Fruit fly (Drosophila melanogaster): ENCODE measurements around the gene Eig71Eh.

Eig71Eh gene

dm6 chr3L:15694406-15694805 is 35.2 kb upstream of the Eig71Eh start:
- TF ChIP-seq Sin3A (optimal IDR thresholded peaks at IDR 0.05), result no peak
- no peak for TF ChIP-seq Myc (optimal IDR thresholded peaks at IDR 0.05)
- TF ChIP-seq ttk (optimal IDR thresholded peaks at IDR 0.05), result no peak
- TF ChIP-seq psq (optimal IDR thresholded peaks at IDR 0.05), result no peak
- TF ChIP-seq h (optimal IDR thresholded peaks at IDR 0.05), result no peak
- no peak for TF ChIP-seq insv (optimal IDR thresholded peaks at IDR 0.05)

DNA sequence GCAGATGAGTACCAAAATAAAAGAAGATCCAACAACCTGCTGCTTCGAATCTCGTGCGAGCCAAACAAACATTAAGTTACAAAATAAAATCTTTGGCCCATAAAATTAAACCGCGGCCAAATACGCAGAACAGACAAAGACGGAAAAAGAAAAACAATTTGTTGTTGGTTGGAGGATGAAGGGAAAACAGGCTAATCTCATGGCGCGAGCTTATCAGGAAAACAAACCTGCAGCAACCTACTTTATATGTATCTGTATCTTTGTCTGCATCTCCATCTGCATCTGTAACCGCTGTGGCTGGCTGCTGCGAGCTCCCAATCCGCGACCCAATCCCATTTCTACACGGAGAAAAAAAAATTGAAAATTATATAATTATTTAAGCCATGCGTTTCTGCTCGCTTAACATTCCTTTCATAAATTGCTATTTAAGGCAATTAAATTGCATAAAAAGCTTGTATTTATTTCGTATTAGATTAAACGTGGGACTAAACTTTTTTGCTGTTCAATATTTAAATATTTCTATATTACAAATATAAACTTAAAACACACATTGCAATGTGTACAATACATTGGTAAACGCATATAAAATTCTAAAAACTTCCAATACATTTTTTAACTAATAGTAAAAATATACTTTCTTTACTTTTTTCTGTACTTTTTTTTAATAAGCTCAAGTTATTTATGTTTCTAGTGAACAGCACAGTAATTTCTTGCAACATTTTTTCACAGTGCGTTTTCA is 33.7 kb upstream of the Eig71Eh start:
- no peak for TF ChIP-seq Myc (optimal IDR thresholded peaks at IDR 0.05)
- no peak for TF ChIP-seq psq (optimal IDR thresholded peaks at IDR 0.05)
- no peak for TF ChIP-seq Sin3A (optimal IDR thresholded peaks at IDR 0.05)
- TF ChIP-seq h (optimal IDR thresholded peaks at IDR 0.05), result no peak
- no peak for TF ChIP-seq ttk (optimal IDR thresholded peaks at IDR 0.05)
- no peak for TF ChIP-seq insv (optimal IDR thresholded peaks at IDR 0.05)

DNA sequence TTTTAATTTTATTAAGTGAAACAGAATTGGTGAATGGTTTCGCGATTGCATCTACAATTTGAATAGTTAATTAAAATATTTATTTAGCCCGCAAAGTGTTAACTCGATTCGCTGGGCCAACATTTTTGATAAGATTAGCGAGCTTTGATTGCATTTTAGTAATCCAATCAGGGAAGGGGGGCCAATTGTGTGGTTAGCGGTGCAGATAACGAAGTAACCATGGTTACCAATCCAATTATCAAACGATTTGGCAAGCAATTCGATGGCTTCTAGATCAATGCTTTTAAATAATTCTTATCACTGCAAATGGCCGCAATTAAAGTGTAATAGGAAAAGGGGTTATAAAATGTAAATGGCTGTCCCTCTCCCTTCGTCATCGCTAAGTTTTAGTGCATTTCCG is 33.1 kb upstream of the Eig71Eh start:
- TF ChIP-seq ttk (optimal IDR thresholded peaks at IDR 0.05) (no peak), psq (optimal IDR thresholded peaks at IDR 0.05) (no peak), h (optimal IDR thresholded peaks at IDR 0.05) (no peak), Sin3A (optimal IDR thresholded peaks at IDR 0.05) (no peak), insv (optimal IDR thresholded peaks at IDR 0.05) (no peak), Myc (optimal IDR thresholded peaks at IDR 0.05) (no peak)

- TF ChIP-seq psq (optimal IDR thresholded peaks at IDR 0.05), result no peak
- TF ChIP-seq Myc (optimal IDR thresholded peaks at IDR 0.05), result no peak
- TF ChIP-seq h (optimal IDR thresholded peaks at IDR 0.05), result no peak
- no peak for TF ChIP-seq ttk (optimal IDR thresholded peaks at IDR 0.05)
- no peak for TF ChIP-seq Sin3A (optimal IDR thresholded peaks at IDR 0.05)
- no peak for TF ChIP-seq insv (optimal IDR thresholded peaks at IDR 0.05)
Measured at dm6 chr3L:15691968-15692367, 32.7 kb upstream of the Eig71Eh start, which contains the start of gene CG34451. TSS of gene CG34451 (minus strand) at chr3L:15692068.

- no peak for TF ChIP-seq Myc (optimal IDR thresholded peaks at IDR 0.05)
- TF ChIP-seq ttk (optimal IDR thresholded peaks at IDR 0.05), result no peak
- no peak for TF ChIP-seq Sin3A (optimal IDR thresholded peaks at IDR 0.05)
- TF ChIP-seq insv (optimal IDR thresholded peaks at IDR 0.05), result no peak
- TF ChIP-seq psq (optimal IDR thresholded peaks at IDR 0.05), result no peak
- no peak for TF ChIP-seq h (optimal IDR thresholded peaks at IDR 0.05)
Measured at dm6 chr3L:15690711-15691591, 31.7 kb upstream of the Eig71Eh start.

dm6 chr3L:15689518-15689917 is 30.3 kb upstream of the Eig71Eh start:
- no peak for TF ChIP-seq h (optimal IDR thresholded peaks at IDR 0.05)
- TF ChIP-seq psq (optimal IDR thresholded peaks at IDR 0.05), result no peak
- TF ChIP-seq Sin3A (optimal IDR thresholded peaks at IDR 0.05), result no peak
- TF ChIP-seq Myc (optimal IDR thresholded peaks at IDR 0.05), result no peak
- no peak for TF ChIP-seq insv (optimal IDR thresholded peaks at IDR 0.05)
- no peak for TF ChIP-seq ttk (optimal IDR thresholded peaks at IDR 0.05)

- TF ChIP-seq ttk (optimal IDR thresholded peaks at IDR 0.05) (no peak), psq (optimal IDR thresholded peaks at IDR 0.05) (no peak), h (optimal IDR thresholded peaks at IDR 0.05) (no peak), Myc (optimal IDR thresholded peaks at IDR 0.05) (no peak), insv (optimal IDR thresholded peaks at IDR 0.05) (no peak), Sin3A (optimal IDR thresholded peaks at IDR 0.05) (no peak)
Measured at dm6 chr3L:15687802-15688201, 28.6 kb upstream of the Eig71Eh start, which contains the start of gene CG34452. TSS of gene CG34452 (minus strand) at chr3L:15687902.

DNA sequence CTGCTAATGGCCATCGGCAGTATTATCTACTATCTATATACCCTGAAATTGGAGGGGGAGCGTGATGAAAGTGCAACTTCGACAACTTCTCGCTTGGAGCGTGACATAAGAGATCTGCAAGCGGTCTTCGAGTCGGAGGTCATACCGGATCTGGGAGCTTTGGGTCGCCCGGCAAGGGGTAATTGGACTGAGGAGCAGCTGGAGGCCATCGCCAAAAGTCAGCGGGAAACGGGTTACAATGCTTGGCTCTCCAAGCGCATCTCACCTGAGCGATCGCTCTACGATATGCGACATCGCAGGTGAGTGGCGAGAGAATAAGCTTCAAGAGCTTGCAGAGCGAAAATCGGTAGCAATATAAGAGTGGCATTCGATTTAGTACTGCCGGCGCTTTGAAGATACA is 24.8 kb upstream of the Eig71Eh start:
- TF ChIP-seq psq (optimal IDR thresholded peaks at IDR 0.05), result no peak
- TF ChIP-seq ttk (optimal IDR thresholded peaks at IDR 0.05), result no peak
- no peak for TF ChIP-seq insv (optimal IDR thresholded peaks at IDR 0.05)
- TF ChIP-seq Myc (optimal IDR thresholded peaks at IDR 0.05), result no peak
- no peak for TF ChIP-seq h (optimal IDR thresholded peaks at IDR 0.05)
- no peak for TF ChIP-seq Sin3A (optimal IDR thresholded peaks at IDR 0.05)

DNA sequence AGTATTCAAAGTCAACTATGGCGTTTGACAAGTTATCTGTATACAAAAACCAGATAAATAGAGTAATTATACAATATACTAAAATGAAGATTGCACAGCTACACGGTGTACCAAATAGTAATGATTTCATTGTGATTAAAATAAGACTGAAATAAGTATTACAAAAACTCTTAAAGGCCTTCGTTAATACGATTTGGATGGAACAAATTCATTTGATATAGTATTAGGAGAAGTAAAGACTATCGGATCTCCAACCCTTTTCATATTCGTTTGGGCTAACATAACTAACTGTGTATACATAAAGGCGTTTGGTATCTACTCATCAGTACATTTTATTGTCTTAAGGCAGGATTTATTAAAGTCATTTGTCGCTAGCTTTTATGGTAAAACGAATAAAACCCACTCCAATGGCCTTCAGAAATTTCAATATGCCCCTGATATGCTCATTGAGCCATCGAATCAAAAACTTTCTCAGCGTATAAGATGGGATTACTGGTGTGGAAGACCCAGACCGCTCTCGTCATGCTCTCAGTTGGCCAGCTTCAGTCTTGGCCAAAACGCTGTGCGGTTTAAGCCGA is 24.2 kb upstream of the Eig71Eh start, which contains the start of the genes CG7579 and Pgant8:
CG7579 (minus strand) TSS at position 101 of the 578 bp plus-strand sequence.
Pgant8 (plus strand) TSS at position 528 of the 578 bp plus-strand sequence.
- TF ChIP-seq insv (optimal IDR thresholded peaks at IDR 0.05) (no peak), h (optimal IDR thresholded peaks at IDR 0.05) (no peak), Myc (optimal IDR thresholded peaks at IDR 0.05) (no peak), psq (optimal IDR thresholded peaks at IDR 0.05) (no peak), Sin3A (optimal IDR thresholded peaks at IDR 0.05) (no peak), ttk (optimal IDR thresholded peaks at IDR 0.05) (no peak)

DNA sequence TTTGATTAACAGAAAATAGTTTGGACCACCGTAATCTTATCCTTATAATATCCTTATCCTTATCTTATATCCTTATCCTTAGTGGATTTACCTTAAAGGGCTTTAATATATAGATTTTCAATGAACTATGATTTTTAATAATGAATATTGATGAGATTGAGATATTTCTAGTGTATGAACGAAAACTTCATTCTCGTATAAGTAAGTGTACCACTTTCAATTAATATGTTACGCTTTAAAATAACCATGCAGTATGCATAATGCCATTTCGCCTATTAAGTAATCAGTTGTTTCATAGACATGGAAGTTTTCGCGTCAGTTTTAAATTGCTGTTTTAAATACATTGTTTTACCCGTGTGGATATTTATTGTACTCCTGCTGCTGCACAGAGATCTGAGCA is 20.2 kb upstream of the Eig71Eh start, which contains the start of gene CG7304:
CG7304 (plus strand) TSS at position 301 of the 400 bp plus-strand sequence.
- TF ChIP-seq ttk (optimal IDR thresholded peaks at IDR 0.05), result no peak
- no peak for TF ChIP-seq Sin3A (optimal IDR thresholded peaks at IDR 0.05)
- no peak for TF ChIP-seq insv (optimal IDR thresholded peaks at IDR 0.05)
- TF ChIP-seq psq (optimal IDR thresholded peaks at IDR 0.05), result no peak
- TF ChIP-seq Myc (optimal IDR thresholded peaks at IDR 0.05), result no peak
- TF ChIP-seq h (optimal IDR thresholded peaks at IDR 0.05), result no peak

- TF ChIP-seq Myc (optimal IDR thresholded peaks at IDR 0.05), result no peak
- no peak for TF ChIP-seq ttk (optimal IDR thresholded peaks at IDR 0.05)
- no peak for TF ChIP-seq insv (optimal IDR thresholded peaks at IDR 0.05)
- TF ChIP-seq Sin3A (optimal IDR thresholded peaks at IDR 0.05), result no peak
- TF ChIP-seq psq (optimal IDR thresholded peaks at IDR 0.05), result no peak
- no peak for TF ChIP-seq h (optimal IDR thresholded peaks at IDR 0.05)
Measured at dm6 chr3L:15678284-15678683, 19.0 kb upstream of the Eig71Eh start.

Measured in Kc167 (cell line).